Worm (Caenorhabditis elegans): ENCODE results near the gene eef-1G.
A peak's percentile ranks its signal among the peaks of the same experiment; 100 is the strongest.

The eef-1G gene

DNA sequence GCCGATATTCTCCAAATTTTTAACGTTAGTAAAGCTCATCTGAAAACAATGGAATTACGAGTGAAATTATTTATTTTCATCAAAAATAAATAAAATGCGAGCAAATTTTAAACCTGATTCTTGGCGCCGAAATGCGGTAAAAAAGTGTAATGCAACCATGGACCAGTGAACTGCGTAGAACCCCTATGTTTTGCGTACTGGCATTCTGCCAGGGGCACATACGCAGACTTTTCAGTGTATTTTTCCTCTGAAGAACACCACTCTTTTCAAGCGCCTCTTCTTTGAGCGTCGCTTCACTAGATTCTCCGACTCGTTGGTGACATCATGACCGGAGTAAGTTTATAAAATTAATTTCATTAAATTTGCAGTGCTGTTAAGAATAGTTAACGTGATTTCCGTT, at the start of gene eef-1G, which contains the start of gene ctf-4 (continued):
- TF ChIP-seq lin-54 (GFP tag; optimal IDR thresholded peaks at IDR 0.05) = peak; percentile 95
- no peak for TF ChIP-seq sdz-38 (tag; optimal IDR thresholded peaks at IDR 0.05)
- no peak for TF ChIP-seq ztf-28 (GFP tag; IDR thresholded peaks at IDR 0.05)
- TF ChIP-seq snpc-1.3 (tag; optimal IDR thresholded peaks at IDR 0.05; ENCODE audit: insufficient read depth) = peak; percentile 88
- peak; percentile 51 for TF ChIP-seq F49E8.2 (tag; optimal IDR thresholded peaks at IDR 0.05; ENCODE audit: insufficient read depth)
- peak; percentile 83; the same call in 1 of the 2 replicates for TF ChIP-seq Y95B8A.8 (GFP tag; IDR thresholded peaks at IDR 0.05)
- peak; percentile 40 for TF ChIP-seq unc-62 (GFP tag; optimal IDR thresholded peaks at IDR 0.05)
- TF ChIP-seq madf-3 (GFP tag; IDR thresholded peaks at IDR 0.05) = peak; percentile 90
- no peak for TF ChIP-seq F52B5.7 (tag; optimal IDR thresholded peaks at IDR 0.05)
- TF ChIP-seq C06A6.2 (GFP tag; conservative IDR thresholded peaks at IDR 0.05) = peak; percentile 86
- no peak for TF ChIP-seq nhr-179 (tag; optimal IDR thresholded peaks at IDR 0.05)
- TF ChIP-seq aptf-3 (GFP tag; IDR thresholded peaks at IDR 0.05) = no peak
- TF ChIP-seq ceh-40 (GFP tag; IDR thresholded peaks at IDR 0.05) = no peak
- TF ChIP-seq nhr-90 (tag; optimal IDR thresholded peaks at IDR 0.05) = peak; percentile 52
- peak; percentile 85 for TF ChIP-seq K12H6.12 (tag; optimal IDR thresholded peaks at IDR 0.05)
- TF ChIP-seq him-1 (tag; optimal IDR thresholded peaks at IDR 0.05) = peak; percentile 8
- peak; percentile 91 for TF ChIP-seq madf-6 (GFP tag; IDR thresholded peaks at IDR 0.05)
- no peak for TF ChIP-seq egrh-3 (GFP tag; IDR thresholded peaks at IDR 0.05)
- no peak for TF ChIP-seq bed-1 (GFP tag; IDR thresholded peaks at IDR 0.05)
- no peak for TF ChIP-seq nfya-1 (tag; optimal IDR thresholded peaks at IDR 0.05; ENCODE audit: borderline replicate concordance, insufficient read depth)
- peak; percentile 87 for TF ChIP-seq pha-4 (tag; optimal IDR thresholded peaks at IDR 0.05)
- TF ChIP-seq madf-10 (tag; optimal IDR thresholded peaks at IDR 0.05) = peak; percentile 69
- peak; percentile 97 for TF ChIP-seq nhr-80 (tag; optimal IDR thresholded peaks at IDR 0.05)
- peak; percentile 89 for TF ChIP-seq dpl-1 (GFP tag; optimal IDR thresholded peaks at IDR 0.05)
- no peak for TF ChIP-seq nhr-27 (tag; optimal IDR thresholded peaks at IDR 0.05)
- TF ChIP-seq F57A8.1 (GFP tag; optimal IDR thresholded peaks at IDR 0.05) = no peak
- TF ChIP-seq ceh-91 (GFP tag; IDR thresholded peaks at IDR 0.05) = peak; percentile 83
- TF ChIP-seq fkh-3 (tag; optimal IDR thresholded peaks at IDR 0.05) = no peak
- TF ChIP-seq sptf-2 (GFP tag; optimal IDR thresholded peaks at IDR 0.05) = no peak
- peak; percentile 79 for TF ChIP-seq athp-1 (tag; optimal IDR thresholded peaks at IDR 0.05)

DNA sequence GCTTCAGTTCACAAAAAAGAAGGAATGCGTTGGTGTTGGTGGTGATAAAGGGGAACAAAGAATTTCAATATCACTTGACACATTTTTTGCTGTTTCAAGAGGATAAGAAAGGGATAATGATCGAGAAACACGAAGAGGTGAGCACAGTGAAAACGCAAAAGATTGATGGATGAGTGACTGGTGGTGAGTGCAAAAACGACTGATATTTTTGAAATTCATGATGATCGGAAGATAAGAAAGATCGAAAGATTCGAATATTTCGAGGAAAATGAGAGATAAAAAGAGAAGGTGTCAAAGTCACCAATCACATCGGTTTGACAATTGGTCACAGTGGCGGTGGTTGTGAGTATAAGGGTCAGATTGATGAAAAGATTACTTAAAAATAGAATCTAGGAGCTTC, 49.6 kb upstream of the eef-1G start:
- TF ChIP-seq rpc-1 (optimal IDR thresholded peaks at IDR 0.05) = no peak
- no peak for TF ChIP-seq rpc-1 (tag; optimal IDR thresholded peaks at IDR 0.05)
- TF ChIP-seq somi-1 (GFP tag; optimal IDR thresholded peaks at IDR 0.05) = no peak
- no peak for TF ChIP-seq lin-26 (GFP tag; IDR thresholded peaks at IDR 0.05)
- TF ChIP-seq F22D6.2 (tag; optimal IDR thresholded peaks at IDR 0.05) = no peak
- TF ChIP-seq hmg-20 (GFP tag; IDR thresholded peaks at IDR 0.05) = no peak
- no peak for TF ChIP-seq ztf-28 (GFP tag; IDR thresholded peaks at IDR 0.05)
- TF ChIP-seq hlh-12 (tag; optimal IDR thresholded peaks at IDR 0.05) = no peak
- TF ChIP-seq mcd-1 (GFP tag; IDR thresholded peaks at IDR 0.05) = no peak
- TF ChIP-seq bed-2 (GFP tag; IDR thresholded peaks at IDR 0.05) = no peak
- TF ChIP-seq attf-5 (GFP tag; optimal IDR thresholded peaks at IDR 0.05) = no peak
- TF ChIP-seq T07F8.4 (tag; optimal IDR thresholded peaks at IDR 0.05) = no peak
- TF ChIP-seq lsl-1 (GFP tag; optimal IDR thresholded peaks at IDR 0.05) = no peak
- TF ChIP-seq pha-4 (tag; optimal IDR thresholded peaks at IDR 0.05) = no peak
- TF ChIP-seq nhr-120 (GFP tag; IDR thresholded peaks at IDR 0.05) = no peak
- no peak for TF ChIP-seq aptf-3 (GFP tag; IDR thresholded peaks at IDR 0.05)
- no peak for TF ChIP-seq pbrm-1 (GFP tag; IDR thresholded peaks at IDR 0.05)
- no peak for TF ChIP-seq let-526 (GFP tag; IDR thresholded peaks at IDR 0.05)
- TF ChIP-seq xnd-1 (tag; optimal IDR thresholded peaks at IDR 0.05) = no peak
- no peak for TF ChIP-seq nhr-80 (tag; optimal IDR thresholded peaks at IDR 0.05)
- TF ChIP-seq ama-1 (optimal IDR thresholded peaks at IDR 0.05) = no peak
- TF ChIP-seq ama-1 (GFP tag; optimal IDR thresholded peaks at IDR 0.05) = no peak

Measured in whole organism, young adult.